Worm (Caenorhabditis elegans) whole organism, L4 larva: ENCODE measurements around the gene unc-42.

Source experiments
- aly-2 ChIP-seq: sonication (generic microtip); optimal IDR thresholded peaks from 2 replicates; lab custom pipeline; 2018; ENCODE audit warnings: missing biosample characterization, missing genetic modification characterization
- ama-1 ChIP-seq: fragments of 150-350 bp; optimal IDR thresholded peaks from 2 replicates; lab custom pipeline; 2014; ENCODE audit warnings: inconsistent platforms, mixed read lengths
- dmd-9 ChIP-seq: fragments of 200-800 bp; sonication (Bioruptor generic); IDR thresholded peaks from 2 replicates; pipeline ENCODE4 v1.3.6; 2022; ENCODE audit warnings: missing genetic modification reagents, missing genetic modification characterization, missing compliant biosample characterization
- lin-15B ChIP-seq: fragments of 150-350 bp; sonication (generic microtip); optimal IDR thresholded peaks from 3 replicates; lab custom pipeline; 2014; ENCODE audit warnings: missing biosample characterization, missing genetic modification characterization
- pqm-1 ChIP-seq: sonication (generic microtip); optimal IDR thresholded peaks from 2 replicates; lab custom pipeline; 2017; ENCODE audit warnings: missing biosample characterization, missing genetic modification characterization
- unc-39 ChIP-seq: sonication (generic microtip); optimal IDR thresholded peaks from 2 replicates; lab custom pipeline; 2017; ENCODE audit warnings: missing biosample characterization, missing genetic modification characterization

DNA sequence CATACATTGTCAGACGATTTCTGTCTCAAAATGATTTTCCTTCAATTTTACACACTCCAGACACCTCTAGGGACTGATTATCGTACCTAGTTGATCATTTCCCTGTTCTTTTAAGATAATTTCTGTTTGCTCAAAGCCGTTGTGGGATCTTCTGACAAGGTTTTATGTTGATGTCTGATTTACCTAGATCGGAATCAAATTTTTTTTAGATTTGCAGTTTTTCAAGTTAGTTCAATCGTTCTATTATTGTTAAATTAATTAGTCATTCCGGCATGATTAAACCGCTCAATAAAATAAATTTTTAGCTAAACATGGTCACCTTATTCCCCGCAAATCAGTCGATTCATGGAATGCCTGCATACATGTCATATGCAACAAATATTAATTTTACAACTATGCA lies 44.3 kb upstream of the unc-42 start, which contains the start of gene sru-30:
- TF ChIP-seq ama-1, result no peak
- no peak for TF ChIP-seq aly-2 (tag; lab: Kevin White, UChicago)
- no peak for TF ChIP-seq unc-39 (tag; lab: Kevin White, UChicago)
- no peak for TF ChIP-seq pqm-1 (tag; lab: Kevin White, UChicago)
- TF ChIP-seq lin-15B (tag; lab: Kevin White, UChicago), result no peak
- no peak for TF ChIP-seq dmd-9
